Worm (Caenorhabditis elegans): ENCODE data around the gene nasp-2.

nasp-2 gene

ce11 chrV:13268032-13268431 is 44.0 kb downstream of the nasp-2 start (continued):
- peak; percentile 45 for TF ChIP-seq hlh-11 (tag; optimal IDR thresholded peaks at IDR 0.05)
- no peak for TF ChIP-seq attf-4 (tag; optimal IDR thresholded peaks at IDR 0.05)
- no peak for TF ChIP-seq ceh-44 (GFP tag; IDR thresholded peaks at IDR 0.05)
- TF ChIP-seq nhr-237 (tag; optimal IDR thresholded peaks at IDR 0.05), result no peak
- TF ChIP-seq sdz-12 (GFP tag; optimal IDR thresholded peaks at IDR 0.05), result no peak
- no peak for TF ChIP-seq daf-16 (GFP tag; optimal IDR thresholded peaks at IDR 0.05)
- peak; percentile 48 for TF ChIP-seq daf-16 (tag; optimal IDR thresholded peaks at IDR 0.05)
- peak; percentile 59; the same call in 1 of the 2 replicates for TF ChIP-seq php-3 (GFP tag; IDR thresholded peaks at IDR 0.05)
- TF ChIP-seq fos-1 (tag; optimal IDR thresholded peaks at IDR 0.05), result no peak
- no peak for TF ChIP-seq ceh-62 (tag; optimal IDR thresholded peaks at IDR 0.05)
- TF ChIP-seq hmg-1.1 (GFP tag; IDR thresholded peaks at IDR 0.05), result no peak

ce11 chrV:13266630-13267029 is 45.4 kb downstream of the nasp-2 start:
- TF ChIP-seq dmd-6 (GFP tag; IDR thresholded peaks at IDR 0.05) (peak; percentile 53; the same call in 1 of the 2 replicates), nhr-102 (tag; optimal IDR thresholded peaks at IDR 0.05) (no peak), unc-39 (tag; optimal IDR thresholded peaks at IDR 0.05) (no peak), F44E2.7 (GFP tag; IDR thresholded peaks at IDR 0.05) (no peak), ceh-28 (tag; optimal IDR thresholded peaks at IDR 0.05) (no peak), madf-5 (GFP tag; IDR thresholded peaks at IDR 0.05) (no peak), lin-1 (GFP tag; IDR thresholded peaks at IDR 0.05) (no peak), zfp-2 (tag; optimal IDR thresholded peaks at IDR 0.05) (no peak), lin-38 (GFP tag; IDR thresholded peaks at IDR 0.05) (no peak), pqm-1 (tag; optimal IDR thresholded peaks at IDR 0.05) (peak; percentile 49), ceh-62 (tag; optimal IDR thresholded peaks at IDR 0.05) (no peak)

- no peak for TF ChIP-seq pqm-1 (tag; optimal IDR thresholded peaks at IDR 0.05)
- no peak for TF ChIP-seq nhr-41 (GFP tag; IDR thresholded peaks at IDR 0.05)
- no peak for TF ChIP-seq spr-3 (GFP tag; optimal IDR thresholded peaks at IDR 0.05)
- TF ChIP-seq ceh-32 (tag; optimal IDR thresholded peaks at IDR 0.05; ENCODE audit: poor library complexity), result no peak
- TF ChIP-seq hif-1 (tag; optimal IDR thresholded peaks at IDR 0.05), result no peak
These were observed 46.4 kb downstream of the nasp-2 start for ce11 chrV:13265628-13266027.

ce11 chrV:13264245-13264644 is 47.8 kb downstream of the nasp-2 start, which contains the start of gene zip-5:
TSS of gene zip-5 (plus strand) at chrV:13264545.
- no peak for TF ChIP-seq daf-8 (GFP tag; IDR thresholded peaks at IDR 0.05)
- no peak for TF ChIP-seq hlh-11 (tag; optimal IDR thresholded peaks at IDR 0.05)
- no peak for TF ChIP-seq spr-1 (tag; optimal IDR thresholded peaks at IDR 0.05)
- no peak for TF ChIP-seq Y75B8A.6 (GFP tag; IDR thresholded peaks at IDR 0.05)
- TF ChIP-seq madf-5 (GFP tag; IDR thresholded peaks at IDR 0.05), result no peak
- no peak for TF ChIP-seq mes-2 (tag; optimal IDR thresholded peaks at IDR 0.05; ENCODE audit: poor library complexity, severe bottlenecking)
- no peak for TF ChIP-seq Y105C5A.15 (GFP tag; IDR thresholded peaks at IDR 0.05)
- TF ChIP-seq ceh-28 (tag; optimal IDR thresholded peaks at IDR 0.05), result no peak

ce11 chrV:13262781-13263318 is 49.2 kb downstream of the nasp-2 start:
- TF ChIP-seq nhr-42 (GFP tag; IDR thresholded peaks at IDR 0.05), result 0 out of 2 replicates have a peak, but pooled peaks have one; percentile 24
- TF ChIP-seq hlh-30 (tag; optimal IDR thresholded peaks at IDR 0.05; ENCODE audit: insufficient read depth), result no peak
- TF ChIP-seq ztf-7 (tag; optimal IDR thresholded peaks at IDR 0.05), result no peak
- TF ChIP-seq unc-62 (GFP tag; optimal IDR thresholded peaks at IDR 0.05 in 1 of 2), result peak in 1 of 2 experiments; percentile 74
- no peak for TF ChIP-seq unc-62 (tag; optimal IDR thresholded peaks at IDR 0.05)
- TF ChIP-seq nhr-102 (tag; optimal IDR thresholded peaks at IDR 0.05), result peak; percentile 23
- TF ChIP-seq lir-3 (tag; optimal IDR thresholded peaks at IDR 0.05), result no peak
- TF ChIP-seq spr-3 (GFP tag; optimal IDR thresholded peaks at IDR 0.05), result no peak
- peak in 1 of 2 experiments; percentile 3 for TF ChIP-seq lsy-2 (tag; optimal IDR thresholded peaks at IDR 0.05)
- no peak for TF ChIP-seq ceh-44 (GFP tag; IDR thresholded peaks at IDR 0.05)
- TF ChIP-seq dpl-1 (GFP tag; optimal IDR thresholded peaks at IDR 0.05), result no peak
- no peak for TF ChIP-seq nhr-111 (GFP tag; optimal IDR thresholded peaks at IDR 0.05)
- peak; percentile 92 for TF ChIP-seq dmd-6 (GFP tag; IDR thresholded peaks at IDR 0.05)
- 0 out of 2 replicates have a peak, but pooled peaks have one; percentile 45 for TF ChIP-seq tra-1 (GFP tag; IDR thresholded peaks at IDR 0.05)
- peak; percentile 47 for TF ChIP-seq dve-1 (tag; optimal IDR thresholded peaks at IDR 0.05; ENCODE audit: insufficient read depth)
- TF ChIP-seq ceh-28 (tag; optimal IDR thresholded peaks at IDR 0.05), result no peak
- TF ChIP-seq F49E8.2 (tag; optimal IDR thresholded peaks at IDR 0.05; ENCODE audit: borderline replicate concordance), result no peak
- TF ChIP-seq php-3 (GFP tag; IDR thresholded peaks at IDR 0.05), result peak; percentile 71
- no peak for TF ChIP-seq ceh-20 (GFP tag; IDR thresholded peaks at IDR 0.05)

All from whole organism, L4 larva.